Worm (Caenorhabditis elegans) whole organism, young adult: ENCODE measurements around the gene ZK863.8.

Experiments
- C17E4.6 ChIP-seq: fragments of 200-800 bp; sonication (Bioruptor generic); IDR thresholded peaks from 2 replicates; pipeline ENCODE4 v1.3.6; 2022; ENCODE audit warnings: missing genetic modification reagents, missing genetic modification characterization, missing compliant biosample characterization
- D2030.7 ChIP-seq: fragments of 200-800 bp; sonication (Bioruptor generic); IDR thresholded peaks from 2 replicates; pipeline ENCODE4 v1.3.6; 2022; ENCODE audit warnings: missing genetic modification reagents, missing genetic modification characterization, missing compliant biosample characterization
- F39B2.1 ChIP-seq: fragments of 200-800 bp; sonication (Bioruptor generic); IDR thresholded peaks from 2 replicates; pipeline ENCODE4 v1.3.6; 2022; ENCODE audit warnings: missing genetic modification reagents, missing genetic modification characterization, missing compliant biosample characterization
- bed-1 ChIP-seq: fragments of 200-800 bp; sonication (Bioruptor generic); IDR thresholded peaks from 2 replicates; pipeline ENCODE4 v1.3.6; 2022; ENCODE audit warnings: missing genetic modification reagents, missing genetic modification characterization, missing compliant biosample characterization
- ceh-100 ChIP-seq: fragments of 200-800 bp; sonication (Bioruptor generic); IDR thresholded peaks from 2 replicates; pipeline ENCODE4 v1.3.6; 2022; ENCODE audit warnings: missing genetic modification reagents, missing genetic modification characterization, missing compliant biosample characterization
- ceh-27 ChIP-seq: fragments of 200-800 bp; sonication (Bioruptor generic); optimal IDR thresholded peaks from 2 replicates; lab custom pipeline; 2018; ENCODE audit warnings: mild to moderate bottlenecking, missing genetic modification characterization, moderate library complexity, missing compliant biosample characterization
- ceh-91 ChIP-seq: fragments of 200-800 bp; sonication (Bioruptor generic); IDR thresholded peaks from 2 replicates; pipeline ENCODE4 v1.3.6; 2022; ENCODE audit warnings: missing genetic modification reagents, missing genetic modification characterization, missing compliant biosample characterization
- chd-7 ChIP-seq: sonication (generic microtip); optimal IDR thresholded peaks from 2 replicates; lab custom pipeline; 2016; ENCODE audit warnings: mild to moderate bottlenecking, missing genetic modification characterization, moderate library complexity, missing compliant biosample characterization
- egl-44 ChIP-seq: fragments of 200-800 bp; sonication (Bioruptor generic); IDR thresholded peaks from 2 replicates; pipeline ENCODE4 v1.3.6; 2022; ENCODE audit warnings: missing genetic modification reagents, missing genetic modification characterization, missing compliant biosample characterization
- gei-17 ChIP-seq: fragments of 200-800 bp; sonication (Bioruptor generic); optimal IDR thresholded peaks from 2 replicates; lab custom pipeline; 2018; ENCODE audit warnings: mild to moderate bottlenecking, missing genetic modification characterization, missing compliant biosample characterization
- lag-1 ChIP-seq: fragments of 200-800 bp; sonication (Bioruptor generic); IDR thresholded peaks from 2 replicates; pipeline ENCODE4 v1.3.6; 2022; ENCODE audit warnings: missing genetic modification reagents, missing genetic modification characterization, missing compliant biosample characterization
- let-607 ChIP-seq, 2 experiments: fragments of 200-800 bp in 1 of 2; sonication (Bioruptor generic) in 1 of 2; sonication (generic microtip) in 1 of 2; optimal IDR thresholded peaks; 2 replicates each; lab custom pipeline; 2016 to 2018; ENCODE audit warnings: mild to moderate bottlenecking in 2 of 2, missing compliant biosample characterization in 2 of 2, missing genetic modification characterization in 2 of 2, moderate library complexity in 2 of 2, missing genotype in 1 of 2
- lin-26 ChIP-seq: fragments of 200-800 bp; sonication (Bioruptor generic); IDR thresholded peaks from 2 replicates; pipeline ENCODE4 v1.3.6; 2022; ENCODE audit warnings: missing genetic modification reagents, missing genetic modification characterization, missing compliant biosample characterization
- lsy-27 ChIP-seq: sonication (generic microtip); optimal IDR thresholded peaks from 2 replicates; lab custom pipeline; 2017; ENCODE audit warnings: missing genetic modification characterization, mild to moderate bottlenecking, missing compliant biosample characterization, antibody characterized with exemption, missing genotype, borderline replicate concordance; ENCODE audit not compliant: insufficient read depth
- madf-8 ChIP-seq: fragments of 200-800 bp; sonication (Bioruptor generic); conservative IDR thresholded peaks from 2 replicates; pipeline ENCODE4 v1.3.6; 2022; ENCODE audit warnings: missing genetic modification reagents, missing genetic modification characterization, missing compliant biosample characterization
- mel-28 ChIP-seq: sonication (generic microtip); optimal IDR thresholded peaks from 2 replicates; lab custom pipeline; 2016; ENCODE audit warnings: borderline replicate concordance, mild to moderate bottlenecking, missing genetic modification characterization, missing compliant biosample characterization
- nfya-2 ChIP-seq: fragments of 200-800 bp; sonication (Bioruptor generic); IDR thresholded peaks from 2 replicates; pipeline ENCODE4 v1.3.6; 2022; ENCODE audit warnings: missing genetic modification reagents, missing genetic modification characterization, missing compliant biosample characterization
- nhr-120 ChIP-seq: fragments of 200-800 bp; sonication (Bioruptor generic); IDR thresholded peaks from 2 replicates; pipeline ENCODE4 v1.3.6; 2022; ENCODE audit warnings: missing genetic modification characterization, missing compliant biosample characterization
- nhr-80 ChIP-seq: sonication (generic microtip); optimal IDR thresholded peaks from 2 replicates; lab custom pipeline; 2016; ENCODE audit warnings: missing genetic modification characterization, missing compliant biosample characterization
- sea-2 ChIP-seq: fragments of 200-800 bp; sonication (Bioruptor generic); IDR thresholded peaks from 2 replicates; pipeline ENCODE4 v1.3.6; 2022; ENCODE audit warnings: missing genetic modification characterization, missing compliant biosample characterization
- somi-1 ChIP-seq: fragments of 200-800 bp; sonication (Bioruptor generic); optimal IDR thresholded peaks from 2 replicates; lab custom pipeline; 2018; ENCODE audit warnings: mild to moderate bottlenecking, missing genetic modification characterization, missing compliant biosample characterization
- sptf-2 ChIP-seq: fragments of 200-800 bp; sonication (Bioruptor generic); optimal IDR thresholded peaks from 2 replicates; lab custom pipeline; 2018; ENCODE audit warnings: mild to moderate bottlenecking, missing genetic modification characterization, missing compliant biosample characterization
- tlf-1 ChIP-seq: fragments of 200-800 bp; sonication (Bioruptor generic); optimal IDR thresholded peaks from 2 replicates; lab custom pipeline; 2018; ENCODE audit warnings: mild to moderate bottlenecking, missing genetic modification characterization, missing compliant biosample characterization
- unc-62 ChIP-seq: fragments of 150-350 bp; optimal IDR thresholded peaks from 2 replicates; lab custom pipeline; 2014; ENCODE audit warnings: missing biosample characterization, missing genetic modification reagents, missing genetic modification characterization
- ztf-18 ChIP-seq: sonication (generic microtip); optimal IDR thresholded peaks from 2 replicates; lab custom pipeline; 2016; ENCODE audit warnings: missing genotype, mild to moderate bottlenecking, missing genetic modification characterization, missing compliant biosample characterization
- ztf-25 ChIP-seq: fragments of 200-800 bp; sonication (Bioruptor generic); IDR thresholded peaks from 2 replicates; pipeline ENCODE4 v1.3.6; 2022; ENCODE audit warnings: missing genetic modification reagents, missing genetic modification characterization, missing compliant biosample characterization
- ztf-26 ChIP-seq: sonication (generic microtip); optimal IDR thresholded peaks from 2 replicates; lab custom pipeline; 2017; ENCODE audit warnings: missing genetic modification characterization, missing compliant biosample characterization
- ztf-6 ChIP-seq: fragments of 200-800 bp; sonication (Bioruptor generic); IDR thresholded peaks from 2 replicates; pipeline ENCODE4 v1.3.6; 2022; ENCODE audit warnings: missing genetic modification reagents, missing genetic modification characterization, missing compliant biosample characterization

Gene ZK863.8

DNA sequence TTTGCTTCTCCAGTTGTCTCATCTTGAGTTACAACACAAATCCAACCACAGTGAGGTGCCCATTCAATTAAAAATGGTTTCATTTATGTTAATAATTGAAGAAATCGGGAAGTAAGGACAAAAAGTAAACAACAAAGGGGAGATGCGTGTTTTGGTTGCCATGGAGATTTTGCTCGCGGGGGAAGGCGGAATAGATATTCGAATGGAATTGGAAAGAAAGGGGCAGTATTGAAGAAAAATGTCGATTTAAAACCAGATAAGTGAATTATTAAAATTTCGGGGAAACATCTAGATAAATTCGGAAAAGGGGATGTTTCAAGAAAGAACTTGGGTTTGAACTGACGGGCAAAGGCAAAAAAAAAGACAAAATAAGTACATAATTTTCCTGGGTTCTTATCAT, 36.7 kb downstream of the ZK863.8 start, which contains the start of gene che-11:
Gene che-11, minus strand, starts transcription at position 101 of the 400 bp plus-strand sequence.
- TF ChIP-seq egl-44 (no peak), C17E4.6 (GFP tag; lab: Robert Waterston, UW) (no peak), tlf-1 (GFP tag; lab: Kevin White, UChicago) (no peak), nfya-2 (no peak), bed-1 (no peak), sea-2 (GFP tag; lab: Robert Waterston, UW) (no peak), sptf-2 (GFP tag; lab: Kevin White, UChicago) (no peak), ceh-100 (no peak), mel-28 (no peak), D2030.7 (GFP tag; lab: Robert Waterston, UW) (no peak), nhr-120 (GFP tag; lab: Robert Waterston, UW) (no peak), ztf-18 (no peak), nhr-80 (tag; lab: Kevin White, UChicago) (no peak), madf-8 (GFP tag; lab: Robert Waterston, UW) (no peak), lsy-27 (no peak), let-607 (tag; optimal IDR thresholded peaks at IDR 0.05; lab: Kevin White, UChicago) (no peak)
- TF ChIP-seq, all 124 proteins: peak for 0

DNA sequence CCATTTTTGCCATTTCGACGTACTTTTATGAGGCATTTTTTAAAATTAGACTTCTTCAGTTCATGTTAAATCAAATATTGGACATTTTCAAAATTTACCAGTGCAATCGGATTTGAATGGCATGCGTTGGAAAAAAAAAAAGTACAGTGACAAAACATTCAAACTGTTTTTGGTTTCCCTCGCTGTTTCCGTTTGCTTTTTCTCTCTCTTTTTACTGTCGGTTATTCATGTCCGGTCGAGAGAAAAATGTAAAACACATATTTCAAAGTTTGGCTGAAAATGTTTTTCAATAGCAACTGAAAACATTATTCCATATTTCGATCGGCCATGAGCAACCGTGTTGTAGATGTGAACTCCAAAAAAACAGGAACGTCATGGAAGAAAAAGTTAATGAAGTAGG, 46.7 kb downstream of the ZK863.8 start, which contains the start of gene C27A7.3:
Gene C27A7.3, plus strand, starts transcription at position 301 of the 400 bp plus-strand sequence.
- TF ChIP-seq ceh-91 (GFP tag; lab: Robert Waterston, UW) (no peak), ztf-26 (tag; lab: Kevin White, UChicago) (no peak), unc-62 (GFP tag; lab: Kevin White, UChicago) (no peak), F39B2.1 (GFP tag; lab: Robert Waterston, UW) (no peak), madf-8 (GFP tag; lab: Robert Waterston, UW) (no peak), ceh-27 (GFP tag; lab: Kevin White, UChicago) (no peak)

DNA sequence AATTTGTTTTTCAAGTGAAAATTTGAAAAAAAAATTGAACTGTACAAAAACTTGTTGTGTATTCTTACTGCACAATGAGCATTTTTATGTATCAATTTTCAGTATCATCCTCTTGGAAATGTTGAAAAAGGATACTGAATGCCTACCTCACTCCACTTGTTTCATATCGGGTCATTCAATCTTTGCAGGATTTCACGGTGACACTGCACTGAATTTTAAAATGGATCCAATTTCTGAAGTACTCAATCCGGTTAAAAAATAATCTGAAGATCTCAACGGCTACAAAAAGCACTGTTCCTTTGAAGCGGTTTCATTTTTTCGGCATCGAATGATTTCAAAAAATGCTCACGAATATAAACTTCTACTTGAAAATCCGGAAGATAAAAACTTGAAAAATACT, 49.4 kb downstream of the ZK863.8 start:
- TF ChIP-seq somi-1 (GFP tag; lab: Kevin White, UChicago) (no peak), gei-17 (no peak), chd-7 (tag; lab: Kevin White, UChicago) (no peak), lin-26 (GFP tag; lab: Robert Waterston, UW) (no peak), lag-1 (no peak), ztf-25 (GFP tag; lab: Robert Waterston, UW) (no peak), sptf-2 (GFP tag; lab: Kevin White, UChicago) (no peak), ztf-6 (GFP tag; lab: Robert Waterston, UW) (no peak)
- TF ChIP-seq, all 124 proteins: peak for 0
